Fruit fly (Drosophila melanogaster) Kc167 (cell line): ENCODE measurements around the gene CG42271.

ENCODE experiments used
- Myc ChIP-seq: fragments of >200 bp; optimal IDR thresholded peaks from 2 replicates; lab custom pipeline; 2017; ENCODE audit warnings: missing external identifiers
- h ChIP-seq: fragments of >200 bp; optimal IDR thresholded peaks from 3 replicates; lab custom pipeline; 2018; ENCODE audit warnings: missing external identifiers

DNA sequence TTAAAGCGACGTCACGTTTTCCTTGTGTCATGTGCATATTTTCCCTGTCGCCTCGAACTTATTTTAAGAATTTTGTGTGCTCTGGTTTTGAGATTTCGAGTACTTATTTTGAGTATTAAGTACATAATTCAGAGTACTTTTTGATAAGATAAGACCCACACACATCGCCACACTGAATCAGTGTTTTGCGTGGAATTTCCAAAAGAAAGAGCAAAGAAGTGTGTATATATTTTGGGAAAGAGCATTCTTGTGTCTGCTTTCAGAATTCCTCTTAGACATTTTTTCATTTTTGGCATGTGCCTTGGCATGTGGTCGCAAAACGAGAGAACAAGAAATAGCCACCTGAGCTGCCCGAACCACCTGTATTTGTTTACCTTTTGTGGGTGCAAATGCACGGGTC is 18.0 kb downstream of the CG42271 start:
- no peak for TF ChIP-seq h (lab: Kevin White, UChicago)
- no peak for TF ChIP-seq Myc (lab: Kevin White, UChicago)
